Worm (Caenorhabditis elegans): ENCODE measurements around the gene C28G1.10.

DNA sequence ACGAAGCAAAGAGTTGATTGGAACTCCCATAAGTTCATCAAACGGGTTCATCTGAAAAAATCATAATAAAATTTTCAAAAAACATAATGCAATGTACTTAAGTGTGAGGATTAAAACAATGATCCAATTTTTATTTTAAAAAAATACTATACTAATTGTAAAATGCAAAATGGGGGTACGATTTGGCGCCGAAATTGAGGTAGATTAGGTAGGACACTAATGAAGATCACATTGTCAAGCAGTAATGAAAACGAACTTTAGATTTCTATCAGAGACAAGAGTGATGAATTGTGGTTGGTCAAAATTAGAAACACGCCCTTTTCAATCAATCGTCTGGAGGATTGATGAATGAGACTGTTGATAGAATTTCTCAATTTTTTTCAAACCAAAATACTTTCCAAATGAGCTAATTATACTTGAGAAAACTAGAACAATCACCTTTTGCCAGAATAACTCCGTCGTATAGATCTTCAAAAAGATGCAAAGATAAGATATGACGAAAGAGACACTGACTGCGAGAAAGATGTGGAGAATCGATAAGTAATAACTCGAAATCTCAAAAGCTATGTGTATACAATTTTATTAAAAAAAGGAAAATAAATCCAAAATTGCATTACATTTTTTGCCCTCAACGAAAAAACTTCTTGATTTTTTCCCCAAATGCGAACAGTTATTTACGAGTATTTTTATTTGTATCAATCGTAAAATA is 11.1 kb downstream of the C28G1.10 start, which contains the start of gene C06E2.5:
- no peak for TF ChIP-seq pqm-1 (tag; optimal IDR thresholded peaks at IDR 0.05)
- TF ChIP-seq hif-1 (tag; optimal IDR thresholded peaks at IDR 0.05) = no peak
- no peak for TF ChIP-seq vab-7 (GFP tag; IDR thresholded peaks at IDR 0.05)
- TF ChIP-seq ces-1 (GFP tag; optimal IDR thresholded peaks at IDR 0.05) = no peak
- TF ChIP-seq fkh-10 (GFP tag; optimal IDR thresholded peaks at IDR 0.05) = no peak
- peak in 1 of 2 experiments; percentile 45 for TF ChIP-seq unc-62 (GFP tag; optimal IDR thresholded peaks at IDR 0.05 in 1 of 2)
- no peak for TF ChIP-seq unc-62 (tag; optimal IDR thresholded peaks at IDR 0.05)
- no peak for TF ChIP-seq lin-13 (GFP tag; optimal IDR thresholded peaks at IDR 0.05)
- no peak for TF ChIP-seq nhr-25 (tag; optimal IDR thresholded peaks at IDR 0.05; ENCODE audit: borderline replicate concordance, insufficient read depth)
- no peak for TF ChIP-seq ztf-11 (tag; optimal IDR thresholded peaks at IDR 0.05)
- TF ChIP-seq nhr-102 (tag; optimal IDR thresholded peaks at IDR 0.05) = no peak

Measured in whole organism, L4 larva.